Fruit fly (Drosophila melanogaster) whole organism, embryonic: ENCODE data around the gene CG14341.

Source experiments
- Abd-B ChIP-seq: fragments of 200-800 bp; sonication (Bioruptor generic); optimal IDR thresholded peaks from 2 replicates; lab custom pipeline; 2018; ENCODE audit warnings: missing biosample characterization, mild to moderate bottlenecking, missing genetic modification characterization, moderate library complexity
- Atf6 ChIP-seq: fragments of 200-800 bp; sonication (Bioruptor generic); IDR thresholded peaks from 2 replicates; pipeline ENCODE4 v1.3.6; 2022; ENCODE audit warnings: missing biosample characterization, missing genetic modification characterization
- CG10274 ChIP-seq: fragments of 200-800 bp; sonication (Bioruptor generic); optimal IDR thresholded peaks from 3 replicates; lab custom pipeline; 2017; ENCODE audit warnings: missing biosample characterization, mild to moderate bottlenecking, missing genetic modification characterization
- CG10979 ChIP-seq: fragments of 200-800 bp; sonication (Bioruptor generic); optimal IDR thresholded peaks from 2 replicates; lab custom pipeline; 2018; ENCODE audit warnings: missing biosample characterization, mild to moderate bottlenecking, missing genetic modification characterization, moderate library complexity
- CG11247 ChIP-seq: fragments of 200-800 bp; sonication (Bioruptor generic); IDR thresholded peaks from 2 replicates; pipeline ENCODE4 v1.3.6; 2022; ENCODE audit warnings: missing biosample characterization, missing genetic modification characterization
- CG11504 ChIP-seq: fragments of 200-800 bp; sonication (Bioruptor generic); optimal IDR thresholded peaks from 3 replicates; lab custom pipeline; 2019; ENCODE audit warnings: missing biosample characterization, mild to moderate bottlenecking, missing genetic modification characterization, moderate library complexity
- CG12299 ChIP-seq: fragments of 200-800 bp; sonication (Bioruptor generic); optimal IDR thresholded peaks from 2 replicates; lab custom pipeline; 2018; ENCODE audit warnings: missing biosample characterization, mild to moderate bottlenecking, missing genetic modification characterization
- CG12769 ChIP-seq: fragments of 200-800 bp; sonication (Bioruptor generic); optimal IDR thresholded peaks from 2 replicates; lab custom pipeline; 2019; ENCODE audit warnings: missing biosample characterization, mild to moderate bottlenecking, missing genetic modification characterization, moderate library complexity
- CG13287 ChIP-seq: fragments of 200-800 bp; sonication (Bioruptor generic); IDR thresholded peaks from 2 replicates; pipeline ENCODE4 v1.3.6; 2022; ENCODE audit warnings: missing biosample characterization, missing genetic modification characterization; ENCODE audit not compliant: partially characterized antibody
- CG13775 ChIP-seq: fragments of 200-800 bp; sonication (Bioruptor generic); optimal IDR thresholded peaks from 3 replicates; lab custom pipeline; 2017; ENCODE audit warnings: missing biosample characterization, mild to moderate bottlenecking, missing genetic modification characterization
- CG14860 ChIP-seq: fragments of 200-800 bp; sonication (Bioruptor generic); IDR thresholded peaks from 3 replicates; pipeline ENCODE4 v1.3.6; 2022; ENCODE audit warnings: missing biosample characterization, missing genetic modification characterization; ENCODE audit not compliant: partially characterized antibody
- CG15696 ChIP-seq: fragments of 200-800 bp; sonication (Bioruptor generic); optimal IDR thresholded peaks from 2 replicates; lab custom pipeline; 2019; ENCODE audit warnings: missing biosample characterization, mild to moderate bottlenecking, missing genetic modification characterization, moderate library complexity
- CG17568 ChIP-seq: fragments of 200-800 bp; sonication (Bioruptor generic); optimal IDR thresholded peaks from 2 replicates; lab custom pipeline; 2018; ENCODE audit warnings: missing biosample characterization, mild to moderate bottlenecking, missing genetic modification characterization, moderate library complexity
- CG17802 ChIP-seq: fragments of 200-800 bp; sonication (Bioruptor generic); optimal IDR thresholded peaks from 2 replicates; lab custom pipeline; 2018; ENCODE audit warnings: missing biosample characterization, mild to moderate bottlenecking, missing genetic modification characterization, moderate library complexity
- CG18262 ChIP-seq: fragments of 200-800 bp; optimal IDR thresholded peaks from 3 replicates; lab custom pipeline; 2019; ENCODE audit warnings: missing biosample characterization, mild to moderate bottlenecking, missing genetic modification characterization, moderate library complexity
- CG3726 ChIP-seq: fragments of 200-800 bp; sonication (Bioruptor generic); IDR thresholded peaks from 3 replicates; pipeline ENCODE4, ENCODE4 v1.3.6; 2022; ENCODE audit warnings: missing biosample characterization, missing genetic modification characterization
- CG4854 ChIP-seq: fragments of 200-800 bp; sonication (Bioruptor generic); optimal IDR thresholded peaks from 2 replicates; lab custom pipeline; 2016; ENCODE audit warnings: missing biosample characterization, missing genetic modification characterization, inconsistent platforms
- CG6683 ChIP-seq: fragments of 200-800 bp; sonication (Bioruptor generic); optimal IDR thresholded peaks from 2 replicates; lab custom pipeline; 2017; ENCODE audit warnings: missing biosample characterization, mild to moderate bottlenecking, missing genetic modification characterization, missing genetic modification reagents
- CG7271 ChIP-seq: fragments of 200-800 bp; sonication (Bioruptor generic); optimal IDR thresholded peaks from 2 replicates; lab custom pipeline; 2018; ENCODE audit warnings: missing biosample characterization, mild to moderate bottlenecking, missing genetic modification characterization, moderate library complexity
- CG7556 ChIP-seq: fragments of 200-800 bp; sonication (Bioruptor generic); optimal IDR thresholded peaks from 2 replicates; lab custom pipeline; 2017; ENCODE audit warnings: missing biosample characterization, mild to moderate bottlenecking, missing genetic modification characterization
- CG9727 ChIP-seq: fragments of 200-800 bp; sonication (Bioruptor generic); optimal IDR thresholded peaks from 3 replicates; lab custom pipeline; 2017; ENCODE audit warnings: missing biosample characterization, mild to moderate bottlenecking, missing genetic modification characterization
- Dek ChIP-seq: fragments of 200-800 bp; sonication (Bioruptor generic); optimal IDR thresholded peaks from 3 replicates; lab custom pipeline; 2019; ENCODE audit warnings: missing biosample characterization, mild to moderate bottlenecking, missing genetic modification characterization, moderate library complexity
- Dfd ChIP-seq, 2 experiments: fragments of >200 bp; optimal IDR thresholded peaks; 2 replicates each; lab custom pipeline; 2017; ENCODE audit warnings: missing biosample characterization in 2 of 2, missing genetic modification characterization in 2 of 2
- Drgx ChIP-seq: fragments of 200-800 bp; sonication (Bioruptor generic); IDR thresholded peaks from 2 replicates; pipeline ENCODE4 v1.3.6; 2022; ENCODE audit warnings: missing biosample characterization, missing genetic modification characterization
- Fer2 ChIP-seq: fragments of 200-800 bp; sonication (Bioruptor generic); optimal IDR thresholded peaks from 2 replicates; lab custom pipeline; 2018; ENCODE audit warnings: missing biosample characterization, mild to moderate bottlenecking, missing genetic modification characterization, moderate library complexity
- H15 ChIP-seq: fragments of 200-800 bp; sonication (Bioruptor generic); IDR thresholded peaks from 3 replicates; pipeline ENCODE4 v1.3.6; 2022; ENCODE audit warnings: missing biosample characterization, missing genetic modification characterization
- MBD-R2 ChIP-seq: fragments of 200-800 bp; sonication (Bioruptor generic); IDR thresholded peaks from 2 replicates; pipeline ENCODE4 v1.3.6; 2022; ENCODE audit warnings: missing biosample characterization, missing genetic modification characterization
- Mes4 ChIP-seq: fragments of 200-800 bp; sonication (Bioruptor generic); optimal IDR thresholded peaks from 2 replicates; lab custom pipeline; 2016; ENCODE audit warnings: missing biosample characterization, missing genetic modification characterization
- Oaz ChIP-seq: fragments of 200-800 bp; sonication (Bioruptor generic); IDR thresholded peaks from 2 replicates; pipeline ENCODE4 v1.3.6; 2022; ENCODE audit warnings: missing biosample characterization, missing genetic modification characterization
- Side ChIP-seq: fragments of 200-800 bp; sonication (Bioruptor generic); optimal IDR thresholded peaks from 2 replicates; lab custom pipeline; 2016; ENCODE audit warnings: missing biosample characterization, missing genetic modification characterization
- Taf1 ChIP-seq: fragments of 200-800 bp; sonication (Bioruptor generic); IDR thresholded peaks from 2 replicates; pipeline ENCODE4 v1.3.6; 2022; ENCODE audit warnings: missing biosample characterization, missing genetic modification characterization
- abd-A ChIP-seq: fragments of 200-800 bp; sonication (Bioruptor generic); optimal IDR thresholded peaks from 3 replicates; lab custom pipeline; 2019; ENCODE audit warnings: missing biosample characterization, mild to moderate bottlenecking, missing genetic modification characterization, moderate library complexity
- cas ChIP-seq: fragments of 200-800 bp; sonication (Bioruptor generic); IDR thresholded peaks from 2 replicates; pipeline ENCODE4 v1.3.6; 2022; ENCODE audit warnings: missing biosample characterization, missing genetic modification characterization
- crol ChIP-seq: fragments of 200-800 bp; sonication (Bioruptor generic); IDR thresholded peaks from 2 replicates; pipeline ENCODE4 v1.3.6; 2022; ENCODE audit warnings: missing biosample characterization, missing genetic modification characterization
- crp ChIP-seq, 2 experiments: fragments of 200-800 bp; sonication (Bioruptor generic); optimal IDR thresholded peaks; 2 replicates in 1 of 2; 3 replicates in 1 of 2; lab custom pipeline; 2017; ENCODE audit warnings: missing biosample characterization in 2 of 2, missing genetic modification characterization in 2 of 2, mild to moderate bottlenecking in 1 of 2, moderate library complexity in 1 of 2
- da ChIP-seq: fragments of 200-800 bp; sonication (Bioruptor generic); optimal IDR thresholded peaks from 2 replicates; lab custom pipeline; 2016; ENCODE audit warnings: missing biosample characterization, missing genetic modification characterization
- danr ChIP-seq: fragments of 200-800 bp; sonication (Bioruptor generic); IDR thresholded peaks from 2 replicates; pipeline ENCODE4 v1.3.6; 2022; ENCODE audit warnings: missing biosample characterization, missing genetic modification characterization
- fd96Cb ChIP-seq: fragments of 200-800 bp; sonication (Bioruptor generic); optimal IDR thresholded peaks from 2 replicates; lab custom pipeline; 2018; ENCODE audit warnings: missing biosample characterization, mild to moderate bottlenecking, missing genetic modification characterization, moderate library complexity
- ftz-f1 ChIP-seq: fragments of 200-800 bp; sonication (Bioruptor generic); optimal IDR thresholded peaks from 2 replicates; lab custom pipeline; 2016; ENCODE audit warnings: missing biosample characterization, missing genetic modification characterization
- hbn ChIP-seq: fragments of 200-800 bp; sonication (Bioruptor generic); IDR thresholded peaks from 2 replicates; pipeline ENCODE4 v1.3.6; 2022; ENCODE audit warnings: missing biosample characterization, missing genetic modification characterization; ENCODE audit not compliant: partially characterized antibody
- maf-S ChIP-seq: fragments of 200-800 bp; sonication (Bioruptor generic); optimal IDR thresholded peaks from 2 replicates; lab custom pipeline; 2016; ENCODE audit warnings: missing biosample characterization, missing genetic modification characterization
- pan ChIP-seq, 4 experiments: fragments of >200 bp in 3 of 4; fragments of 200-800 bp in 1 of 4; sonication (Bioruptor generic) in 1 of 4; optimal IDR thresholded peaks in 3 of 4; IDR thresholded peaks in 1 of 4; 2 replicates each; pipeline versions ENCODE4 v1.3.6 to Lab custom; 2017 to 2022; ENCODE audit warnings: missing biosample characterization in 2 of 4, missing genetic modification characterization in 2 of 4, mixed read lengths in 1 of 4
- pnt ChIP-seq: fragments of 200-800 bp; sonication (Bioruptor generic); optimal IDR thresholded peaks from 3 replicates; lab custom pipeline; 2016; ENCODE audit warnings: missing biosample characterization, missing genetic modification characterization
- sqz ChIP-seq: fragments of 200-800 bp; sonication (Bioruptor generic); optimal IDR thresholded peaks from 3 replicates; lab custom pipeline; 2018; ENCODE audit warnings: missing biosample characterization, mild to moderate bottlenecking, missing genetic modification characterization
- tll ChIP-seq, 2 experiments: fragments of 200-800 bp in 1 of 2; fragments of >200 bp in 1 of 2; sonication (Bioruptor generic) in 1 of 2; optimal IDR thresholded peaks; 2 replicates each; lab custom pipeline; 2017 to 2019; ENCODE audit warnings: missing biosample characterization in 2 of 2, missing genetic modification characterization in 2 of 2, mild to moderate bottlenecking in 1 of 2, moderate library complexity in 1 of 2
- yki ChIP-seq: fragments of >200 bp; optimal IDR thresholded peaks from 3 replicates; lab custom pipeline; 2018
- zen ChIP-seq: fragments of 200-800 bp; sonication (Bioruptor generic); optimal IDR thresholded peaks from 3 replicates; lab custom pipeline; 2018; ENCODE audit warnings: missing biosample characterization, mild to moderate bottlenecking, missing genetic modification characterization, moderate library complexity

Gene CG14341

dm6 chr2L:1185642-1186497, 19.6 kb downstream of the CG14341 start, which contains the start of gene CG5001 (continued):
- TF ChIP-seq zen (tag; lab: Kevin White, UChicago) (peak; percentile 70), yki (lab: Kevin White, UChicago) (no peak), CG10979 (tag; lab: Kevin White, UChicago) (peak; percentile 84), Taf1 (GFP tag; lab: Robert Waterston, UW) (peak; percentile 86), CG12299 (tag; lab: Kevin White, UChicago) (peak; percentile 81), crp (GFP tag; optimal IDR thresholded peaks at IDR 0.05; lab: Kevin White, UChicago) (peak in 1 of 2 experiments; percentile 30), abd-A (no peak), ftz-f1 (GFP tag; lab: Kevin White, UChicago) (peak; percentile 40), Mes4 (peak; percentile 58), Atf6 (GFP tag; lab: Robert Waterston, UW) (peak; percentile 88), Drgx (GFP tag; lab: Robert Waterston, UW) (peak; percentile 87), CG7271 (tag; lab: Kevin White, UChicago) (peak; percentile 56), tll (GFP tag; optimal IDR thresholded peaks at IDR 0.05; lab: Kevin White, UChicago) (no peak), CG12769 (tag; lab: Kevin White, UChicago) (peak; percentile 90), CG13775 (GFP tag; lab: Kevin White, UChicago) (peak; percentile 61), CG17802 (tag; lab: Kevin White, UChicago) (peak; percentile 42), CG9727 (peak; percentile 73), crol (GFP tag; lab: Robert Waterston, UW) (peak; percentile 83), CG14860 (GFP tag; lab: Robert Waterston, UW) (peak; percentile 23; the same call in 1 of the 3 replicates), pnt (GFP tag; lab: Kevin White, UChicago) (peak; percentile 50), Abd-B (GFP tag; lab: Kevin White, UChicago) (peak; percentile 58), Dek (tag; lab: Kevin White, UChicago) (peak; percentile 86), maf-S (GFP tag; lab: Kevin White, UChicago) (peak; percentile 48), pan (optimal IDR thresholded peaks at IDR 0.05; lab: Kevin White, UChicago) (no peak), pan (GFP tag; optimal IDR thresholded peaks at IDR 0.05 in 1 of 2, IDR thresholded peaks at IDR 0.05 in 1 of 2) (peak in 1 of 2 experiments; percentile 91), Side (peak; percentile 56), sqz (GFP tag; lab: Kevin White, UChicago) (no peak), CG13287 (GFP tag; lab: Robert Waterston, UW) (peak; percentile 58), Fer2 (tag; lab: Kevin White, UChicago) (peak; percentile 82), CG11247 (GFP tag; lab: Robert Waterston, UW) (peak; percentile 88), fd96Cb (tag; lab: Kevin White, UChicago) (peak; percentile 78), hbn (GFP tag; lab: Robert Waterston, UW) (no peak), CG10274 (peak; percentile 17), Dfd (GFP tag; optimal IDR thresholded peaks at IDR 0.05; lab: Kevin White, UChicago) (peak in 1 of 2 experiments; percentile 48), CG3726 (peak; percentile 64; the same call in 2 of the 3 replicates), da (GFP tag; lab: Kevin White, UChicago) (no peak), MBD-R2 (GFP tag; lab: Robert Waterston, UW) (peak; percentile 69), cas (GFP tag; lab: Robert Waterston, UW) (peak; percentile 81; the same call in 1 of the 2 replicates), CG17568 (GFP tag; lab: Kevin White, UChicago) (no peak), CG6683 (GFP tag; lab: Kevin White, UChicago) (peak; percentile 83), CG18262 (tag; lab: Kevin White, UChicago) (peak; percentile 90), CG4854 (GFP tag; lab: Kevin White, UChicago) (peak; percentile 63), CG7556 (GFP tag; lab: Kevin White, UChicago) (peak; percentile 82), Oaz (GFP tag; lab: Robert Waterston, UW) (peak; percentile 68), danr (GFP tag; lab: Robert Waterston, UW) (peak; percentile 63; the same call in 1 of the 2 replicates), CG15696 (tag; lab: Kevin White, UChicago) (peak; percentile 62), H15 (GFP tag; lab: Robert Waterston, UW) (peak; percentile 83), CG11504 (tag; lab: Kevin White, UChicago) (no peak)
